Worm (Caenorhabditis elegans) whole organism, L1 larva: ENCODE data around the gene C24H11.5.

Experiments used
- C04F5.9 ChIP-seq: sonication (generic microtip); optimal IDR thresholded peaks from 2 replicates; lab custom pipeline; 2016; ENCODE audit warnings: missing genetic modification characterization, missing compliant biosample characterization
- C16A3.4 ChIP-seq: fragments of 150-350 bp; optimal IDR thresholded peaks from 2 replicates; lab custom pipeline; 2014; ENCODE audit warnings: missing biosample characterization, missing genetic modification characterization
- F16B12.6 ChIP-seq: fragments of 150-350 bp; optimal IDR thresholded peaks from 2 replicates; lab custom pipeline; 2014; ENCODE audit warnings: missing biosample characterization, missing genetic modification characterization
- Y116A8C.19 ChIP-seq: sonication (generic microtip); optimal IDR thresholded peaks from 2 replicates; lab custom pipeline; 2016; ENCODE audit warnings: missing compliant biosample characterization, missing genetic modification characterization, borderline replicate concordance
- aha-1 ChIP-seq: fragments of 150-350 bp; optimal IDR thresholded peaks from 2 replicates; lab custom pipeline; 2014; ENCODE audit warnings: missing biosample characterization, missing genetic modification characterization
- alr-1 ChIP-seq: fragments of 200-800 bp; sonication (Bioruptor generic); optimal IDR thresholded peaks from 2 replicates; lab custom pipeline; 2018; ENCODE audit warnings: borderline replicate concordance, mild to moderate bottlenecking, missing genetic modification characterization, missing compliant biosample characterization
- ama-1 ChIP-seq: fragments of 150-350 bp; optimal IDR thresholded peaks from 2 replicates; lab custom pipeline; 2014
- blmp-1 ChIP-seq: fragments of 150-350 bp; optimal IDR thresholded peaks from 2 replicates; lab custom pipeline; 2014; ENCODE audit warnings: missing biosample characterization, missing genetic modification characterization
- ceh-63 ChIP-seq: fragments of 200-800 bp; sonication (Bioruptor generic); optimal IDR thresholded peaks from 2 replicates; lab custom pipeline; 2018; ENCODE audit warnings: mild to moderate bottlenecking, missing genetic modification characterization, missing compliant biosample characterization
- ceh-82 ChIP-seq, 3 experiments: fragments of 150-350 bp in 1 of 3; sonication (generic microtip) in 2 of 3; optimal IDR thresholded peaks; 2 replicates each; lab custom pipeline; 2014 to 2017; ENCODE audit warnings: missing biosample characterization in 3 of 3, missing genetic modification characterization in 3 of 3
- ceh-90 ChIP-seq: sonication (generic microtip); optimal IDR thresholded peaks from 2 replicates; lab custom pipeline; 2016; ENCODE audit warnings: missing genetic modification characterization, missing compliant biosample characterization
- dsc-1 ChIP-seq: sonication (generic microtip); optimal IDR thresholded peaks from 2 replicates; lab custom pipeline; 2016; ENCODE audit warnings: mild to moderate bottlenecking, missing genetic modification characterization, missing compliant biosample characterization
- egl-13 ChIP-seq: sonication (generic microtip); optimal IDR thresholded peaks from 2 replicates; lab custom pipeline; 2016; ENCODE audit warnings: missing genotype, missing genetic modification reagents, missing genetic modification characterization, missing compliant biosample characterization
- egl-27 ChIP-seq, 2 experiments: fragments of 150-350 bp in 1 of 2; sonication (generic microtip); optimal IDR thresholded peaks; 3 replicates each; lab custom pipeline; 2017 to 2018; ENCODE audit warnings: missing biosample characterization in 2 of 2, missing genetic modification characterization in 2 of 2, missing genetic modification reagents in 2 of 2
- elt-2 ChIP-seq: sonication (generic microtip); optimal IDR thresholded peaks from 2 replicates; lab custom pipeline; 2016; ENCODE audit warnings: missing genetic modification characterization, mild to moderate bottlenecking, inconsistent platforms, missing compliant biosample characterization, missing genetic modification reagents
- elt-3 ChIP-seq, 6 experiments: fragments of 150-350 bp in 1 of 6; sonication (generic microtip); optimal IDR thresholded peaks; 2 replicates each; lab custom pipeline; 2017 to 2018; ENCODE audit warnings: missing biosample characterization in 6 of 6, missing genetic modification characterization in 6 of 6, inconsistent platforms in 1 of 6
- ets-5 ChIP-seq: fragments of 200-800 bp; sonication (Bioruptor generic); IDR thresholded peaks from 2 replicates; pipeline ENCODE4 v1.3.6; 2022; ENCODE audit warnings: missing genetic modification characterization, missing compliant biosample characterization
- fkh-10 ChIP-seq: sonication (generic microtip); optimal IDR thresholded peaks from 2 replicates; lab custom pipeline; 2017; ENCODE audit warnings: missing biosample characterization, missing genetic modification reagents, missing genetic modification characterization
- fkh-4 ChIP-seq: sonication (generic microtip); optimal IDR thresholded peaks from 2 replicates; lab custom pipeline; 2016; ENCODE audit warnings: missing compliant biosample characterization, missing genetic modification characterization, borderline replicate concordance
- fkh-8 ChIP-seq: sonication (generic microtip); optimal IDR thresholded peaks from 2 replicates; lab custom pipeline; 2016; ENCODE audit warnings: mild to moderate bottlenecking, missing genetic modification characterization, missing compliant biosample characterization
- hlh-17 ChIP-seq: fragments of 200-800 bp; sonication (Bioruptor generic); optimal IDR thresholded peaks from 2 replicates; lab custom pipeline; 2018; ENCODE audit warnings: missing genetic modification characterization, mild to moderate bottlenecking, missing compliant biosample characterization, moderate library complexity, borderline replicate concordance
- hlh-4 ChIP-seq: sonication (generic microtip); optimal IDR thresholded peaks from 2 replicates; lab custom pipeline; 2016; ENCODE audit warnings: mild to moderate bottlenecking, missing genetic modification characterization, missing compliant biosample characterization
- hpl-2 ChIP-seq: fragments of 150-350 bp; optimal IDR thresholded peaks from 2 replicates; lab custom pipeline; 2014; ENCODE audit warnings: missing biosample characterization, missing genetic modification reagents, missing genetic modification characterization
- lin-13 ChIP-seq: fragments of 150-350 bp; optimal IDR thresholded peaks from 2 replicates; lab custom pipeline; 2014; ENCODE audit warnings: missing biosample characterization, missing genetic modification reagents, missing genetic modification characterization
- lin-14 ChIP-seq: fragments of 200-800 bp; sonication (Bioruptor generic); optimal IDR thresholded peaks from 2 replicates; lab custom pipeline; 2018; ENCODE audit warnings: mild to moderate bottlenecking, missing genetic modification characterization, moderate library complexity, missing compliant biosample characterization
- lin-35 ChIP-seq, 2 experiments: fragments of 150-350 bp; optimal IDR thresholded peaks; 2 replicates each; lab custom pipeline; 2014; ENCODE audit warnings: missing biosample characterization in 2 of 2, missing genetic modification characterization in 2 of 2, missing genetic modification reagents in 2 of 2
- lir-3 ChIP-seq: sonication (generic microtip); optimal IDR thresholded peaks from 2 replicates; lab custom pipeline; 2016; ENCODE audit warnings: mild to moderate bottlenecking, missing genetic modification characterization, moderate library complexity, missing compliant biosample characterization; ENCODE audit not compliant: poor library complexity
- mab-9 ChIP-seq: fragments of 200-800 bp; sonication (Bioruptor generic); IDR thresholded peaks from 2 replicates; pipeline ENCODE4 v1.3.6; 2022; ENCODE audit warnings: missing genetic modification reagents, missing genetic modification characterization, missing compliant biosample characterization
- mef-2 ChIP-seq: fragments of 150-350 bp; optimal IDR thresholded peaks from 2 replicates; lab custom pipeline; 2014; ENCODE audit warnings: missing biosample characterization, missing genetic modification characterization
- nhr-12 ChIP-seq: sonication (generic microtip); optimal IDR thresholded peaks from 2 replicates; lab custom pipeline; 2017; ENCODE audit warnings: missing biosample characterization, missing genetic modification characterization
- nhr-19 ChIP-seq: fragments of 200-800 bp; sonication (Bioruptor generic); conservative IDR thresholded peaks from 2 replicates; pipeline ENCODE4 v1.3.6; 2022; ENCODE audit warnings: missing genetic modification characterization, missing compliant biosample characterization
- nhr-20 ChIP-seq: sonication (generic microtip); optimal IDR thresholded peaks from 2 replicates; lab custom pipeline; 2016; ENCODE audit warnings: mild to moderate bottlenecking, missing genetic modification characterization, missing compliant biosample characterization
- nhr-237 ChIP-seq: fragments of 150-350 bp; optimal IDR thresholded peaks from 2 replicates; lab custom pipeline; 2014; ENCODE audit warnings: missing biosample characterization, missing genetic modification characterization
- nhr-28 ChIP-seq: fragments of 150-350 bp; optimal IDR thresholded peaks from 2 replicates; lab custom pipeline; 2014; ENCODE audit warnings: missing biosample characterization, missing genetic modification characterization
- nhr-71 ChIP-seq: sonication (generic microtip); optimal IDR thresholded peaks from 2 replicates; lab custom pipeline; 2016; ENCODE audit warnings: mild to moderate bottlenecking, missing genetic modification characterization, moderate library complexity, missing compliant biosample characterization
- nhr-76 ChIP-seq: sonication (generic microtip); optimal IDR thresholded peaks from 2 replicates; lab custom pipeline; 2017; ENCODE audit warnings: missing biosample characterization, missing genetic modification characterization
- nhr-84 ChIP-seq: sonication (generic microtip); optimal IDR thresholded peaks from 2 replicates; lab custom pipeline; 2017; ENCODE audit warnings: missing biosample characterization, missing genetic modification characterization
- nhr-85 ChIP-seq: sonication (generic microtip); peaks from one replicate; lab custom pipeline; 2016; ENCODE audit warnings: missing genetic modification characterization, inconsistent platforms, missing compliant biosample characterization
- nhr-90 ChIP-seq: sonication (generic microtip); optimal IDR thresholded peaks from 2 replicates; lab custom pipeline; 2016; ENCODE audit warnings: mild to moderate bottlenecking, missing genetic modification characterization, missing compliant biosample characterization; ENCODE audit not compliant: poor library complexity
- pag-3 ChIP-seq: sonication (generic microtip); optimal IDR thresholded peaks from 2 replicates; lab custom pipeline; 2017; ENCODE audit warnings: missing genetic modification characterization, mild to moderate bottlenecking, missing compliant biosample characterization, antibody characterized with exemption, borderline replicate concordance; ENCODE audit not compliant: insufficient read depth
- pax-3 ChIP-seq: fragments of 200-800 bp; sonication (Bioruptor generic); optimal IDR thresholded peaks from 2 replicates; lab custom pipeline; 2018; ENCODE audit warnings: mild to moderate bottlenecking, missing genetic modification characterization, moderate library complexity, missing compliant biosample characterization
- snpc-4 ChIP-seq: fragments of 150-350 bp; optimal IDR thresholded peaks from 2 replicates; lab custom pipeline; 2014; ENCODE audit warnings: missing biosample characterization, missing genetic modification characterization
- sox-4 ChIP-seq: sonication (generic microtip); optimal IDR thresholded peaks from 2 replicates; lab custom pipeline; 2016; ENCODE audit warnings: missing genetic modification characterization, missing compliant biosample characterization
- sptf-1 ChIP-seq: fragments of 150-350 bp; optimal IDR thresholded peaks from 2 replicates; lab custom pipeline; 2014; ENCODE audit warnings: missing biosample characterization, missing genetic modification characterization
- tlp-1 ChIP-seq: fragments of 150-350 bp; optimal IDR thresholded peaks from 2 replicates; lab custom pipeline; 2014; ENCODE audit warnings: missing biosample characterization, missing genetic modification characterization
- unc-130 ChIP-seq: fragments of 150-350 bp; optimal IDR thresholded peaks from 2 replicates; lab custom pipeline; 2017; ENCODE audit warnings: missing biosample characterization, missing genetic modification characterization, inconsistent platforms
- unc-30 ChIP-seq: sonication (generic microtip); optimal IDR thresholded peaks from 2 replicates; lab custom pipeline; 2017; ENCODE audit warnings: missing biosample characterization, missing genetic modification characterization
- unc-62 ChIP-seq: fragments of 150-350 bp; optimal IDR thresholded peaks from 2 replicates; lab custom pipeline; 2014; ENCODE audit warnings: missing biosample characterization, missing genetic modification reagents, missing genetic modification characterization
- vab-15 ChIP-seq: sonication (generic microtip); optimal IDR thresholded peaks from 2 replicates; lab custom pipeline; 2017; ENCODE audit warnings: missing genotype, mild to moderate bottlenecking, missing genetic modification characterization, missing compliant biosample characterization
- zag-1 ChIP-seq: fragments of 150-350 bp; optimal IDR thresholded peaks from 2 replicates; lab custom pipeline; 2014; ENCODE audit warnings: missing biosample characterization, missing genetic modification characterization
- zip-4 ChIP-seq: fragments of 200-800 bp; sonication (Bioruptor generic); optimal IDR thresholded peaks from 2 replicates; lab custom pipeline; 2018; ENCODE audit warnings: mild to moderate bottlenecking, missing genetic modification characterization, moderate library complexity, missing compliant biosample characterization
- ztf-11 ChIP-seq, 2 experiments: sonication (generic microtip); optimal IDR thresholded peaks; 2 replicates each; lab custom pipeline; 2016 to 2017; ENCODE audit warnings: missing genetic modification characterization in 2 of 2, missing biosample characterization in 1 of 2, missing compliant biosample characterization in 1 of 2
- ztf-4 ChIP-seq: fragments of 150-350 bp; optimal IDR thresholded peaks from 2 replicates; lab custom pipeline; 2014; ENCODE audit warnings: missing biosample characterization, missing genetic modification characterization

C24H11.5 gene

ce11 chrIII:11746718-11747117, 33.3 kb upstream of the C24H11.5 start, which contains the start of gene mrt-2 (continued):
- TF ChIP-seq ztf-4 (tag; lab: Kevin White, UChicago) (no peak), nhr-71 (peak; percentile 95), nhr-237 (tag; lab: Kevin White, UChicago) (no peak), unc-130 (tag; lab: Kevin White, UChicago) (peak; percentile 76), tlp-1 (tag; lab: Kevin White, UChicago) (no peak), nhr-85 (tag; lab: Kevin White, UChicago) (peak; percentile 97), sox-4 (peak; percentile 93), nhr-90 (tag; lab: Kevin White, UChicago) (peak; percentile 97), lin-14 (GFP tag; lab: Kevin White, UChicago) (no peak), egl-27 (tag; optimal IDR thresholded peaks at IDR 0.05; lab: Kevin White, UChicago) (no peak), Y116A8C.19 (tag; lab: Kevin White, UChicago) (peak; percentile 90), mef-2 (tag; lab: Kevin White, UChicago) (no peak), aha-1 (tag; lab: Kevin White, UChicago) (no peak), ztf-11 (tag; optimal IDR thresholded peaks at IDR 0.05; lab: Kevin White, UChicago) (peak in 1 of 2 experiments; percentile 95), nhr-28 (tag; lab: Kevin White, UChicago) (no peak), unc-30 (tag; lab: Kevin White, UChicago) (no peak), C04F5.9 (tag; lab: Kevin White, UChicago) (peak; percentile 91), zag-1 (tag; lab: Kevin White, UChicago) (no peak), lin-35 (GFP tag; optimal IDR thresholded peaks at IDR 0.05; lab: Kevin White, UChicago) (peak; percentile 97 to 98), C16A3.4 (tag; lab: Kevin White, UChicago) (peak; percentile 68), ceh-63 (GFP tag; lab: Kevin White, UChicago) (peak; percentile 6), zip-4 (GFP tag; lab: Kevin White, UChicago) (peak; percentile 39), elt-3 (tag; optimal IDR thresholded peaks at IDR 0.05; lab: Kevin White, UChicago) (peak in 2 of 6 experiments; percentile 46 to 60), nhr-20 (peak; percentile 92), ceh-90 (peak; percentile 99), vab-15 (tag; lab: Kevin White, UChicago) (peak; percentile 64), elt-2 (tag; lab: Kevin White, UChicago) (peak; percentile 78), snpc-4 (peak; percentile 37), hpl-2 (GFP tag; lab: Kevin White, UChicago) (no peak), mab-9 (peak; percentile 60), hlh-4 (tag; lab: Kevin White, UChicago) (peak; percentile 60), lir-3 (tag; lab: Kevin White, UChicago) (no peak), sptf-1 (tag; lab: Kevin White, UChicago) (no peak), fkh-10 (GFP tag; lab: Kevin White, UChicago) (peak; percentile 23), ama-1 (lab: Kevin White, UChicago) (no peak), nhr-84 (tag; lab: Kevin White, UChicago) (no peak), ceh-82 (tag; optimal IDR thresholded peaks at IDR 0.05; lab: Kevin White, UChicago) (peak; percentile 18 to 68 (median 67)), fkh-8 (tag; lab: Kevin White, UChicago) (peak; percentile 80), dsc-1 (peak; percentile 95), lin-13 (GFP tag; lab: Kevin White, UChicago) (peak; percentile 74), egl-13 (tag; lab: Kevin White, UChicago) (peak; percentile 97), pax-3 (tag; lab: Kevin White, UChicago) (peak; percentile 95), alr-1 (tag; lab: Kevin White, UChicago) (no peak), pag-3 (no peak), blmp-1 (peak; percentile 69), hlh-17 (GFP tag; lab: Kevin White, UChicago) (no peak), nhr-76 (no peak), ets-5 (no peak), nhr-12 (tag; lab: Kevin White, UChicago) (no peak), nhr-19 (GFP tag; lab: Robert Waterston, UW) (peak; percentile 90), fkh-4 (tag; lab: Kevin White, UChicago) (peak; percentile 98), F16B12.6 (tag; lab: Kevin White, UChicago) (peak; percentile 54), unc-62 (GFP tag; lab: Kevin White, UChicago) (no peak)
